Fruit fly (Drosophila melanogaster): Measurements from ENCODE around the gene CG8852.

The CG8852 gene

dm6 chr2L:3570566-3570965 lies 45.6 kb downstream of the CG8852 start:
- no peak for TF ChIP-seq D19B (GFP tag; optimal IDR thresholded peaks at IDR 0.05)
- TF ChIP-seq chm (GFP tag; IDR thresholded peaks at IDR 0.05) = peak; percentile 29; the same call in 1 of the 2 replicates
- TF ChIP-seq MTF-1 (GFP tag; optimal IDR thresholded peaks at IDR 0.05; ENCODE audit: borderline replicate concordance) = peak; percentile 7
- no peak for TF ChIP-seq Trl (optimal IDR thresholded peaks at IDR 0.05)
- TF ChIP-seq Trl (GFP tag; optimal IDR thresholded peaks at IDR 0.05) = peak; percentile 20
- TF ChIP-seq CoRest (tag; optimal IDR thresholded peaks at IDR 0.05) = no peak
- TF ChIP-seq CG32532 (GFP tag; IDR thresholded peaks at IDR 0.05) = no peak
- TF ChIP-seq CG14710 (tag; optimal IDR thresholded peaks at IDR 0.05) = peak; percentile 6
- peak; percentile 54 for TF ChIP-seq CG2202 (tag; optimal IDR thresholded peaks at IDR 0.05)
- TF ChIP-seq CG15696 (tag; optimal IDR thresholded peaks at IDR 0.05) = peak; percentile 72
- peak; percentile 77 for TF ChIP-seq CG8388 (GFP tag; optimal IDR thresholded peaks at IDR 0.05)
- peak in 1 of 3 experiments; percentile 22 for TF ChIP-seq lola (GFP tag; optimal IDR thresholded peaks at IDR 0.05)
- TF ChIP-seq Elba2 (GFP tag; optimal IDR thresholded peaks at IDR 0.05) = no peak
- peak; percentile 0 for TF ChIP-seq Vsx1 (GFP tag; optimal IDR thresholded peaks at IDR 0.05)
- peak; percentile 29 for TF ChIP-seq CG9727 (GFP tag; optimal IDR thresholded peaks at IDR 0.05)
- TF ChIP-seq fd102C (GFP tag; optimal IDR thresholded peaks at IDR 0.05) = peak; percentile 58
- TF ChIP-seq CG1233 (GFP tag; optimal IDR thresholded peaks at IDR 0.05) = peak; percentile 48
- peak in 1 of 2 experiments; percentile 12 for TF ChIP-seq bsh (GFP tag; optimal IDR thresholded peaks at IDR 0.05)
- TF ChIP-seq sens (GFP tag) = peak; percentile 8
- TF ChIP-seq Jarid2 (GFP tag; optimal IDR thresholded peaks at IDR 0.05) = peak; percentile 8
- TF ChIP-seq Sry-β (GFP tag; optimal IDR thresholded peaks at IDR 0.05) = peak; percentile 3
- TF ChIP-seq CG16779 (GFP tag; IDR thresholded peaks at IDR 0.05) = no peak
- no peak for TF ChIP-seq CTCF (GFP tag; optimal IDR thresholded peaks at IDR 0.05)
- peak in 1 of 2 experiments; percentile 49 for TF ChIP-seq tll (GFP tag; optimal IDR thresholded peaks at IDR 0.05)
- peak; percentile 1 for TF ChIP-seq CG17568 (GFP tag; optimal IDR thresholded peaks at IDR 0.05)
- TF ChIP-seq Eip74EF (GFP tag; optimal IDR thresholded peaks at IDR 0.05) = peak in 1 of 2 experiments; percentile 6
- peak; percentile 47 for TF ChIP-seq dmrt11E (tag; optimal IDR thresholded peaks at IDR 0.05)
- peak; percentile 59 for TF ChIP-seq CG33557 (GFP tag; optimal IDR thresholded peaks at IDR 0.05)
- TF ChIP-seq D (optimal IDR thresholded peaks at IDR 0.05) = peak; percentile 2
- no peak for TF ChIP-seq D (GFP tag; optimal IDR thresholded peaks at IDR 0.05)
- TF ChIP-seq CG2116 (GFP tag; optimal IDR thresholded peaks at IDR 0.05) = peak; percentile 1
- peak; percentile 29 for TF ChIP-seq CG2875 (GFP tag; optimal IDR thresholded peaks at IDR 0.05)
- TF ChIP-seq CG10431 (GFP tag; optimal IDR thresholded peaks at IDR 0.05) = no peak
- peak; percentile 32 for TF ChIP-seq CG15479 (GFP tag; optimal IDR thresholded peaks at IDR 0.05)
- TF ChIP-seq ac (GFP tag; optimal IDR thresholded peaks at IDR 0.05) = peak; percentile 52
- TF ChIP-seq CG15601 (tag; optimal IDR thresholded peaks at IDR 0.05) = peak; percentile 0
- TF ChIP-seq CG7745 (tag; optimal IDR thresholded peaks at IDR 0.05) = peak; percentile 33
- no peak for TF ChIP-seq Hsf (GFP tag; optimal IDR thresholded peaks at IDR 0.05)
- TF ChIP-seq odd (GFP tag; optimal IDR thresholded peaks at IDR 0.05) = peak; percentile 46

- TF ChIP-seq CG4820 (GFP tag; optimal IDR thresholded peaks at IDR 0.05) (no peak), trh (GFP tag; optimal IDR thresholded peaks at IDR 0.05) (no peak), seq (GFP tag; IDR thresholded peaks at IDR 0.05) (peak; percentile 73), Fer1 (GFP tag; optimal IDR thresholded peaks at IDR 0.05) (no peak), vvl (GFP tag; IDR thresholded peaks at IDR 0.05) (no peak), row (GFP tag; IDR thresholded peaks at IDR 0.05) (no peak), klu (GFP tag; IDR thresholded peaks at IDR 0.05) (no peak), Med (GFP tag) (peak; percentile 5), insv (GFP tag; optimal IDR thresholded peaks at IDR 0.05) (no peak), Pdp1 (GFP tag; optimal IDR thresholded peaks at IDR 0.05) (no peak), Oaz (GFP tag; IDR thresholded peaks at IDR 0.05) (no peak), Spps (tag; optimal IDR thresholded peaks at IDR 0.05) (no peak), CG3847 (GFP tag; IDR thresholded peaks at IDR 0.05) (0 out of 2 replicates have a peak, but pooled peaks have one; percentile 5), CG32532 (GFP tag; IDR thresholded peaks at IDR 0.05) (no peak), dati (GFP tag; IDR thresholded peaks at IDR 0.05) (no peak)
These were observed 46.5 kb downstream of the CG8852 start for dm6 chr2L:3571457-3571856.

All from whole organism, embryonic.